Fruit fly (Drosophila melanogaster): ENCODE measurements around the gene CG33060.

DNA sequence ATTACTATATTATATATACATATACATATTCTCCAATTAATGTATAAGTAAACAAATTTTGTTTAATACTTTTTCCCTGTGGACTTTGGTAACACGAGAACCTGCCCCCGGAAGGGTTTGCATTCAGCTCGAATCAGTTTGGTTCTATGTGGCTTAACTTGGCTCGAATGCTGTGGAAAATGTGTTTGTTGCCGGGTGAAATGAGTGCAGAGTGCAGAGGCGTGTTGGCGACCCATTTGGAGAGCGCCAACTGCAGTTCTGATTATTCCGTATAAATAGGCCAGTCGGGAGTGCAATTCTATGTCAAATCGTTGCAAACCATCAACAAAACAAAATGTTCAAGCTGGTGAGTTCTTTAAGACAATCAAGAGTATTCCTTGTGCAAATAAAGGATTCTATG is 13.1 kb upstream of the CG33060 start, which contains the start of gene Nplp3:
- no peak for TF ChIP-seq psq (optimal IDR thresholded peaks at IDR 0.05)
- no peak for TF ChIP-seq pan (optimal IDR thresholded peaks at IDR 0.05)
- TF ChIP-seq EcR (GFP tag; optimal IDR thresholded peaks at IDR 0.05): no peak
- TF ChIP-seq CG8478 (optimal IDR thresholded peaks at IDR 0.05): no peak

Data from whole organism.